Fruit fly (Drosophila melanogaster) whole organism, embryonic: ENCODE measurements around the gene Tom40.
A peak's percentile ranks its signal among the peaks of the same experiment; 100 is the strongest.

Experiments
- CG17361 ChIP-seq: fragments of 200-800 bp; sonication (Bioruptor generic); IDR thresholded peaks from 3 replicates; pipeline ENCODE4 v1.3.6; 2022; ENCODE audit warnings: missing biosample characterization, missing genetic modification characterization
- CG6854 ChIP-seq: fragments of 200-800 bp; sonication (Bioruptor generic); optimal IDR thresholded peaks from 3 replicates; lab custom pipeline; 2017; ENCODE audit warnings: missing biosample characterization, mild to moderate bottlenecking, missing genetic modification characterization
- CG8478 ChIP-seq: fragments of >200 bp; optimal IDR thresholded peaks from 2 replicates; lab custom pipeline; 2018
- Pdp1 ChIP-seq, 2 experiments: fragments of 200-800 bp; sonication (Bioruptor generic); optimal IDR thresholded peaks; 3 replicates each; lab custom pipeline; 2016; ENCODE audit warnings: missing biosample characterization in 2 of 2, missing genetic modification characterization in 2 of 2, mild to moderate bottlenecking in 1 of 2, moderate library complexity in 1 of 2
- ash1 ChIP-seq: fragments of 200-800 bp; sonication (Bioruptor generic); optimal IDR thresholded peaks from 2 replicates; lab custom pipeline; 2018; ENCODE audit warnings: missing biosample characterization, mild to moderate bottlenecking, missing genetic modification characterization
- h ChIP-seq: fragments of >200 bp; optimal IDR thresholded peaks from 2 replicates; lab custom pipeline; 2017
- run ChIP-seq: fragments of 200-800 bp; sonication (Bioruptor generic); optimal IDR thresholded peaks from 3 replicates; lab custom pipeline; 2018; ENCODE audit warnings: missing biosample characterization, mild to moderate bottlenecking, missing genetic modification characterization
- ttk ChIP-seq: fragments of 200-800 bp; sonication (Bioruptor generic); IDR thresholded peaks from 2 replicates; pipeline ENCODE4 v2.1.2; 2022; ENCODE audit warnings: missing biosample characterization, missing genetic modification characterization

dm6 chrX:7691947-7692739 lies 44.5 kb upstream of the Tom40 start:
- TF ChIP-seq h (lab: Kevin White, UChicago) (no peak), run (tag; lab: Kevin White, UChicago) (no peak), CG17361 (GFP tag; lab: Robert Waterston, UW) (peak; percentile 85), Pdp1 (GFP tag; optimal IDR thresholded peaks at IDR 0.05; lab: Kevin White, UChicago) (peak; percentile 47 to 63), CG8478 (lab: Kevin White, UChicago) (no peak), CG6854 (peak; percentile 75), ash1 (GFP tag; lab: Kevin White, UChicago) (no peak), ttk (GFP tag; lab: Robert Waterston, UW) (peak; percentile 61)
